Worm (Caenorhabditis elegans) whole organism, early embryonic: ENCODE results near the gene gly-6.

Experiments
- B0310.2 ChIP-seq: sonication (generic microtip); optimal IDR thresholded peaks from 2 replicates; lab custom pipeline; 2016; ENCODE audit warnings: mild to moderate bottlenecking, missing genetic modification characterization, missing compliant biosample characterization
- F13C5.2 ChIP-seq: sonication (generic microtip); optimal IDR thresholded peaks from 2 replicates; lab custom pipeline; 2017; ENCODE audit warnings: mild to moderate bottlenecking, missing genetic modification characterization, inconsistent platforms, missing compliant biosample characterization
- aly-1 ChIP-seq: sonication (generic microtip); optimal IDR thresholded peaks from 2 replicates; lab custom pipeline; 2016; ENCODE audit warnings: missing genetic modification characterization, missing compliant biosample characterization
- ama-1 ChIP-seq: fragments of 150-350 bp; optimal IDR thresholded peaks from 2 replicates; lab custom pipeline; 2014
- ceh-13 ChIP-seq: fragments of 200-800 bp; sonication (Bioruptor generic); optimal IDR thresholded peaks from 2 replicates; lab custom pipeline; 2018; ENCODE audit warnings: mild to moderate bottlenecking, missing genetic modification characterization, missing compliant biosample characterization
- ceh-36 ChIP-seq: sonication (generic microtip); optimal IDR thresholded peaks from 2 replicates; lab custom pipeline; 2016; ENCODE audit warnings: missing genetic modification characterization, inconsistent platforms, missing compliant biosample characterization
- ets-7 ChIP-seq: sonication (generic microtip); optimal IDR thresholded peaks from 2 replicates; lab custom pipeline; 2016; ENCODE audit warnings: missing genotype, missing genetic modification characterization, missing compliant biosample characterization
- flt-1 ChIP-seq: fragments of 200-800 bp; sonication (Bioruptor generic); IDR thresholded peaks from 2 replicates; pipeline ENCODE4 v1.3.6; 2022; ENCODE audit warnings: missing genetic modification characterization, missing compliant biosample characterization
- hmbx-1 ChIP-seq: sonication (generic microtip); optimal IDR thresholded peaks from 2 replicates; lab custom pipeline; 2016; ENCODE audit warnings: mild to moderate bottlenecking, missing genetic modification characterization, missing compliant biosample characterization
- hmg-4 ChIP-seq: fragments of 200-800 bp; sonication (Bioruptor generic); optimal IDR thresholded peaks from 2 replicates; lab custom pipeline; 2018; ENCODE audit warnings: mild to moderate bottlenecking, missing genetic modification characterization, missing compliant biosample characterization
- hnd-1 ChIP-seq: sonication (generic microtip); optimal IDR thresholded peaks from 2 replicates; lab custom pipeline; 2016; ENCODE audit warnings: missing genetic modification characterization, missing compliant biosample characterization
- pes-1 ChIP-seq: fragments of 200-800 bp; sonication (Bioruptor generic); IDR thresholded peaks from 2 replicates; pipeline ENCODE4 v1.3.6; 2022; ENCODE audit warnings: missing genetic modification reagents, missing genetic modification characterization, missing compliant biosample characterization
- scrt-1 ChIP-seq: fragments of 200-800 bp; sonication (Bioruptor generic); IDR thresholded peaks from 2 replicates; pipeline ENCODE4 v1.3.6; 2022; ENCODE audit warnings: missing genetic modification characterization, missing compliant biosample characterization
- sea-1 ChIP-seq: fragments of 200-800 bp; sonication (Bioruptor generic); conservative IDR thresholded peaks from 2 replicates; pipeline ENCODE4 v1.3.6; 2022; ENCODE audit warnings: missing genetic modification characterization, missing compliant biosample characterization
- tbx-11 ChIP-seq: fragments of 200-800 bp; sonication (Bioruptor generic); IDR thresholded peaks from 2 replicates; pipeline ENCODE4 v1.3.6; 2022; ENCODE audit warnings: missing genetic modification characterization, missing compliant biosample characterization
- tbx-37 ChIP-seq: fragments of 200-800 bp; sonication (Bioruptor generic); conservative IDR thresholded peaks from 2 replicates; pipeline ENCODE4 v1.3.6; 2022; ENCODE audit warnings: missing genetic modification reagents, missing genetic modification characterization, missing compliant biosample characterization
- tra-4 ChIP-seq: sonication (generic microtip); optimal IDR thresholded peaks from 2 replicates; lab custom pipeline; 2017; ENCODE audit warnings: missing genetic modification characterization, missing compliant biosample characterization

gly-6 gene

DNA sequence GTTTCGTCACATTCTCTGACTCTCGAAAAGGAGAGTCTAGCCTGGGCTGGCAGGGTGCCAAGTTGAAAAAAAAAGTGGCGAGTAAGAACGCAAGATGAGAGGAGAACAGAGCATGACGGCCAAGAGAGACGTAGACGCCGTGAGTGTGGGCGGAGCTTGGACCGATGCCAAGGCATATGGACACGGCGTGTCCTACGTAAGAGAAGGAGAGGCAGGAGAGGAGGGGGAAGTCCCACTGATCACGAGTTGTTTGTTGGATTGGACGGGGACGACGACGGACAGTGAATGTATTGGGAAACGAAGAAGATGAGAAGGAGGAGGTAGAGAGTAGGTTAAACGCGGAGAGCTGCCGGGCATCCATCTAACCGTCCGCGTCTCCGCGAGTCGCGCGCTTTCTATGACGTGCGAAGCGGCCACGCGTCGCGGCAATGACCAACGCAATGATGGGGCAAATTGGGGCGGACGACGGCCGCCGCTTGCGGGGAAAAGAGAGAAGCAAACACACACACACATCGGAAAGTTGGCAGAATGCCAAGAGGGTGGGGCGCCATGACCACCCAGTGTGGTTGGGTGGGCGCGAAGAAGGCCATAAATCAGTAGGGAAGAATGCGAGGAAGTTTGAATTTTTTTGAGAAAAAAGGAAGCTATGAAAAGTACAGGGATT is 48.9 kb downstream of the gly-6 start:
- TF ChIP-seq tbx-37 (GFP tag; lab: Robert Waterston, UW), result no peak
- no peak for TF ChIP-seq B0310.2 (tag; lab: Kevin White, UChicago)
- TF ChIP-seq tbx-11 (GFP tag; lab: Robert Waterston, UW), result no peak; the same call in none of the 2 replicates
- peak; percentile 89 for TF ChIP-seq hmg-4 (GFP tag; lab: Kevin White, UChicago)
- no peak for TF ChIP-seq ama-1 (lab: Kevin White, UChicago)
- TF ChIP-seq tra-4 (tag; lab: Kevin White, UChicago), result no peak
- no peak; the same call in 1 of the 2 replicates for TF ChIP-seq pes-1 (GFP tag; lab: Robert Waterston, UW)
- 0 out of 2 replicates have a peak, but pooled peaks have one; percentile 27 for TF ChIP-seq flt-1
- no peak for TF ChIP-seq scrt-1 (GFP tag; lab: Robert Waterston, UW)
- TF ChIP-seq ceh-13 (GFP tag; lab: Kevin White, UChicago), result peak; percentile 18
- TF ChIP-seq ceh-36 (tag; lab: Kevin White, UChicago), result no peak
- TF ChIP-seq aly-1 (tag; lab: Kevin White, UChicago), result peak; percentile 59
- no peak for TF ChIP-seq hmbx-1 (tag; lab: Kevin White, UChicago)
- TF ChIP-seq hnd-1 (tag; lab: Kevin White, UChicago), result no peak
- TF ChIP-seq sea-1, result peak; percentile 32; the same call in 1 of the 2 replicates
- peak; percentile 47 for TF ChIP-seq ets-7 (tag; lab: Kevin White, UChicago)
- TF ChIP-seq F13C5.2 (tag; lab: Kevin White, UChicago), result peak; percentile 80

DNA sequence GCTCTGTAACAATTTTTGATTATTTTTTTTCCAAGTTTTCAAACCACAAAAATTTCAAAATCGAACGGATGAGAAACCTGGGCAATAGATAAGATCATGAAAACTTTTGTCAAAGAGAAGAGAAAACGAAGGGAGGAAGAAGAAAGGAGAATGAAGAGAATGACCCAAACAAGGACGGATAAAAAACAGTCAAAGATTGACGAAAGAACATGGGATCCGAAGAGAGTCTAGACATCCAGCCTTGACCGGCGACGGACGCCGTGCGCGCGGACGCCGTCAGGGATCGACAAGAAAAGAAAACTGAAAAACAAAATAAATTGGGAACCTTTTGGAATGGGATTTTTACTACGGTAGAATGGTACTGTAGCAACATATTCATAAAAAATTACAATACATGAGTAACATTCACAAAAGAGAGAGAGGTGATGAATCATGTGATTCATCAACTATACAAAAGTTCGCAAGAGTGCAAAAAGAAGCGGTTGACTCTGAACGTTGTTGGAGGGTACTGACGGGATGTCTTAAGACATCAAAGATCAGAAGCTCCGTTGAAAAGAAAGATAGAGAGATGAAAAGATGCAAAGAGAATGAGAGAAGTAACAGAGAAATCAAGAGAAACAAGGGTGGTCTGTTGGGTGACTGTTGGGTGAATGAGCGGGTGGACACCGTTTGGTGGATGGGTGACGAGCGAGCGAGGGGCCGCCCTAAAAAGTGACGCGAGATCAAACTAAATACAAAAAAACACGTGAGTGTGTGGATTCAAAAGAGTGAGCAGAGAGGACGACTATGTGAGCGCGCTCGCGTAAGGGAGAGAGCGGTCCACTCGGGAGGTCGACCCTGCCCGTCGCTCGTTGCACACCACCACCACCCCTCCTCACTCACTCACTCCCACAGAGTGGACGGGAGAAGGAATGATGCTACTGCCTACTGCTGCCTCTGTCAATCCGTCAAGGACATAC is 50.5 kb downstream of the gly-6 start, which contains the start of gene sup-26:
Gene sup-26, minus strand, starts transcription at position 10 of the 959 bp plus-strand sequence.
- TF ChIP-seq pes-1 (GFP tag; lab: Robert Waterston, UW) (peak; percentile 49; the same call in 1 of the 2 replicates), hmbx-1 (tag; lab: Kevin White, UChicago) (no peak), B0310.2 (tag; lab: Kevin White, UChicago) (peak; percentile 41), hnd-1 (tag; lab: Kevin White, UChicago) (no peak), sea-1 (peak; percentile 83; the same call in 1 of the 2 replicates), ceh-13 (GFP tag; lab: Kevin White, UChicago) (no peak), tbx-11 (GFP tag; lab: Robert Waterston, UW) (no peak), flt-1 (no peak; the same call in 1 of the 2 replicates), tbx-37 (GFP tag; lab: Robert Waterston, UW) (no peak), ama-1 (lab: Kevin White, UChicago) (no peak), tra-4 (tag; lab: Kevin White, UChicago) (peak; percentile 13), ceh-36 (tag; lab: Kevin White, UChicago) (no peak), aly-1 (tag; lab: Kevin White, UChicago) (peak; percentile 78), F13C5.2 (tag; lab: Kevin White, UChicago) (peak; percentile 60), scrt-1 (GFP tag; lab: Robert Waterston, UW) (peak; percentile 51; the same call in 1 of the 2 replicates), ets-7 (tag; lab: Kevin White, UChicago) (peak; percentile 31), hmg-4 (GFP tag; lab: Kevin White, UChicago) (peak; percentile 80)

DNA sequence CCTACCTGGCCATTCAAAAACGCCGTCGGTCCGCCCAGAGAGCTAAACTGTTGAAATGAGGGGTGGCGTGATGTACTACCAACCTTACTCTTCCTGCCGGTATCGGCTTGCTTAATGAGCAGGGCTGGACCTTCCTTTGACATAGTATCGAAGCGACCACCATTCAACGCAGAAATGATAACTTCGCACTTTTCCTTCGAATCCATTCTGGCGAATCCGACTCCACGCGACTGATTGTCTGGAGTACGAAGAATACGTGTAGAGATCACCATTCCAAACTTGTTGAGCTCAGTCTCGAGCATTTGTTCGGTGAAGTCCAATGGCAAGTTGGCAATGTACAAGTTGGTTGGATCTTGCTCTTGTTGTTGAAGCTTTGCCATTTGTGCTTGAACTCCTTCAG is 52.8 kb downstream of the gly-6 start:
- no peak for TF ChIP-seq B0310.2 (tag; lab: Kevin White, UChicago)
- TF ChIP-seq hnd-1 (tag; lab: Kevin White, UChicago), result no peak
- no peak for TF ChIP-seq hmbx-1 (tag; lab: Kevin White, UChicago)
- TF ChIP-seq ceh-36 (tag; lab: Kevin White, UChicago), result no peak
- no peak for TF ChIP-seq tbx-37 (GFP tag; lab: Robert Waterston, UW)
- TF ChIP-seq ama-1 (lab: Kevin White, UChicago), result no peak
- no peak for TF ChIP-seq tbx-11 (GFP tag; lab: Robert Waterston, UW)
- no peak for TF ChIP-seq scrt-1 (GFP tag; lab: Robert Waterston, UW)
- no peak for TF ChIP-seq ets-7 (tag; lab: Kevin White, UChicago)
- no peak for TF ChIP-seq sea-1
- TF ChIP-seq tra-4 (tag; lab: Kevin White, UChicago), result no peak
- no peak for TF ChIP-seq flt-1
- no peak for TF ChIP-seq hmg-4 (GFP tag; lab: Kevin White, UChicago)
- TF ChIP-seq ceh-13 (GFP tag; lab: Kevin White, UChicago), result no peak
- no peak for TF ChIP-seq F13C5.2 (tag; lab: Kevin White, UChicago)
- no peak for TF ChIP-seq pes-1 (GFP tag; lab: Robert Waterston, UW)
- no peak for TF ChIP-seq aly-1 (tag; lab: Kevin White, UChicago)

DNA sequence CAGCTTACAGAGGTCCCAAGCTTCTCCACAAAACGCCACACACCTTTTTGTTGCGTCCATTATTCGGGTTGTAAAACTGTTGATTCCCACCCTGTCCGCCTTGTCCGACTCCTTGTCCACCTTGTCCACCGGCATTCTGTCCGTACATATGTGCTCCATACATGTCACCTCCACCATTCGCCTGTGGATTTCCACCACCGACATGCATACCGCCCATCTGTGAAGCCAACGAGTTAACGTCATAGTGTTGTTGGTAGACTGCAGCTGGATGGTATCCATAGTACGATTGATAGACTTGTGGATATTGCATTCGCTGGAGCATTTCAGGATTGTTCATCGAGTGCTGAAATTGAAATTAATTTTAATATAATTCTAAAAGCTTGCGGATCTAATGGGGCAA is 53.3 kb downstream of the gly-6 start:
- TF ChIP-seq B0310.2 (tag; lab: Kevin White, UChicago) (no peak), ama-1 (lab: Kevin White, UChicago) (peak; percentile 11)

DNA sequence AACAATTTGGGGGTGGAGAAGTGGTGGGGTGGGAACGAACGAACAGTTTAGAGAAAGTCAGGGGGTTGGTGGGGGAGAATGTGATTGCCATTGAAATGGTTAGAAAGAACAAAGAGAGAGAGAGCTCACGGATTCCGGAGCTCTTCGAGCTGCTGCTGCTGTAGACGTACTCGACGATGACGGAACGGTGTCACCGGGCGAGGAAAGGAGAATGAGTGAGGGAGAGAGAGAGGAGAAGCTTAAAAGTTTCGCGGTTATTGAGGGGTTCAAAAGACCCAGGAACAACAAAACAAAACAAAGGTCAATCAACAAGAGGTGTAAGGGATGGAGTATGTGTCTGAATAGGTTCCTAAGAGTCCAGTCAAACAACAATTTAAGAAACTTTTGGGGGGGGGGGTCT is 54.8 kb downstream of the gly-6 start:
- TF ChIP-seq tra-4 (tag; lab: Kevin White, UChicago), result no peak
- TF ChIP-seq ama-1 (lab: Kevin White, UChicago), result peak; percentile 94

DNA sequence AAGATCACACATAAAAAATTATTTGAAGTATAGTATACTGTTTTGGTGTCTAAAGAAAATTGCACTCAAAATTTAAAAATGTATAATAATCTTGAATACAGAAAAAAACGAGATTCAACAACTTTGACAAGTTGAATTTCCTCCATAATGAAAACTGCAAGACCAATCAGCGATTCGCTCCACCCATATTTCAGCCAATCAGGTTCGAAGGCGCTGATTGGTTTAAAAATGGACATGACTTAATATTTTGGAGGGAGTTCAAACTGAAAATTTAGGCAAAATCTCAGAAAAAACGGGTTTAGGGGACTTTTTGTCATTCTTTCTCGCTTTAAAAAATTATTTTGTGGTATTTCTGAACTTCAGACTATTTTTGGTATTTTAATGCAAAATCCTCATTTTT is 55.3 kb downstream of the gly-6 start:
- no peak for TF ChIP-seq hmg-4 (GFP tag; lab: Kevin White, UChicago)
- peak; percentile 41 for TF ChIP-seq ama-1 (lab: Kevin White, UChicago)
